Worm (Caenorhabditis elegans) whole organism, L3 larva: ENCODE measurements around the gene T25D1.2.

Experiments used
- fos-1 ChIP-seq: fragments of 150-350 bp; optimal IDR thresholded peaks from 2 replicates; lab custom pipeline; 2014; ENCODE audit warnings: missing biosample characterization, missing genetic modification characterization
- lsy-12 ChIP-seq: sonication (generic microtip); optimal IDR thresholded peaks from 2 replicates; lab custom pipeline; 2016; ENCODE audit warnings: mild to moderate bottlenecking, missing genetic modification characterization, missing compliant biosample characterization
- mdl-1 ChIP-seq: fragments of 150-350 bp; optimal IDR thresholded peaks from 2 replicates; lab custom pipeline; 2014; ENCODE audit warnings: missing biosample characterization, missing genetic modification characterization
- nhr-11 ChIP-seq: fragments of 150-350 bp; optimal IDR thresholded peaks from 2 replicates; lab custom pipeline; 2014; ENCODE audit warnings: missing biosample characterization, missing genetic modification characterization
- nhr-43 ChIP-seq: sonication (generic microtip); optimal IDR thresholded peaks from 2 replicates; lab custom pipeline; 2016; ENCODE audit warnings: mild to moderate bottlenecking, missing genetic modification characterization, missing compliant biosample characterization; ENCODE audit not compliant: poor library complexity, severe bottlenecking
- nhr-77 ChIP-seq: fragments of 150-350 bp; optimal IDR thresholded peaks from 2 replicates; lab custom pipeline; 2014; ENCODE audit warnings: missing biosample characterization, missing genetic modification characterization
- skn-1 ChIP-seq: fragments of 150-350 bp; optimal IDR thresholded peaks from 2 replicates; lab custom pipeline; 2014; ENCODE audit warnings: missing biosample characterization, missing genetic modification characterization
- snpc-4 ChIP-seq: fragments of 150-350 bp; optimal IDR thresholded peaks from 2 replicates; lab custom pipeline; 2014; ENCODE audit warnings: missing biosample characterization, missing genetic modification characterization
- ztf-11 ChIP-seq: fragments of 150-350 bp; optimal IDR thresholded peaks from 2 replicates; lab custom pipeline; 2014; ENCODE audit warnings: missing biosample characterization, missing genetic modification characterization

DNA sequence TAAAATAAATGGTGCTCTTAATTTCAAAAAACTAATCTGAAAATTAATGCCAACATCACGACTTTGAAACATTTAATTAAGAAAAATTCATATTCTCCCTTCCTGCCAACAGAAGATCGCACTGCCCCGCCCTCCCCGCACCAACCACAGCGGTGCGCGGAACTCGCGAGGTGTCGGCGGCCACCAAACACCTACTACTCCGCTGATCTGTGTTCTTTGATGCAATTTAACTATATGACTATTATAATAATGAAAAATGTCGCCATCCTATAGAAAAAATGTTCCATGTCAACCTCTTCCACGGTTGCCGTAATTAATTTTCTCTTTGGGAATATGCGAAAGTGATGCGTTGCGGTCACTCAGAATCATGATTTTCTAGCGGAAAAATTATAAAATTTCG, 50.4 kb downstream of the T25D1.2 start:
- TF ChIP-seq nhr-43 (tag; lab: Kevin White, UChicago), result no peak
- TF ChIP-seq nhr-77 (tag; lab: Kevin White, UChicago), result no peak
- no peak for TF ChIP-seq fos-1 (tag; lab: Kevin White, UChicago)
- no peak for TF ChIP-seq nhr-11
- TF ChIP-seq skn-1 (tag; lab: Kevin White, UChicago), result no peak
- TF ChIP-seq mdl-1 (tag; lab: Kevin White, UChicago), result no peak
- TF ChIP-seq snpc-4, result peak; percentile 53
- no peak for TF ChIP-seq ztf-11
- TF ChIP-seq lsy-12 (tag; lab: Kevin White, UChicago), result no peak
